Worm (Caenorhabditis elegans) whole organism, early embryonic: ENCODE results near the gene erg-28.

Experiments used
- ama-1 ChIP-seq: fragments of 150-350 bp; optimal IDR thresholded peaks from 2 replicates; lab custom pipeline; 2014
- hnd-1 ChIP-seq: sonication (generic microtip); optimal IDR thresholded peaks from 2 replicates; lab custom pipeline; 2016; ENCODE audit warnings: missing genetic modification characterization, missing compliant biosample characterization
- scrt-1 ChIP-seq: fragments of 200-800 bp; sonication (Bioruptor generic); IDR thresholded peaks from 2 replicates; pipeline ENCODE4 v1.3.6; 2022; ENCODE audit warnings: missing genetic modification characterization, missing compliant biosample characterization

- no peak for TF ChIP-seq ama-1 (lab: Kevin White, UChicago)
- TF ChIP-seq hnd-1 (tag; lab: Kevin White, UChicago) = no peak
- TF ChIP-seq scrt-1 (GFP tag; lab: Robert Waterston, UW) = no peak
Measured at ce11 chrV:12611029-12611428, 3.8 kb downstream of the erg-28 start, which contains the start of gene cubn-1.
